Worm (Caenorhabditis elegans): Measurements from ENCODE around the gene srh-10.
A peak's percentile ranks its signal among the peaks of the same experiment; 100 is the strongest.

Gene srh-10

ce11 chrV:6047818-6048217, 19.1 kb downstream of the srh-10 start, which contains the start of gene pgap-3:
Gene pgap-3 (minus strand): TSS chrV:6047918.
- no peak for TF ChIP-seq hpl-2 (GFP tag; optimal IDR thresholded peaks at IDR 0.05)
- no peak for TF ChIP-seq unc-86 (tag; optimal IDR thresholded peaks at IDR 0.05)
- TF ChIP-seq mab-9 (GFP tag; IDR thresholded peaks at IDR 0.05) = no peak
- TF ChIP-seq ceh-88 (GFP tag; IDR thresholded peaks at IDR 0.05) = no peak
- TF ChIP-seq tbx-2 (tag; optimal IDR thresholded peaks at IDR 0.05) = no peak
- no peak for TF ChIP-seq sptf-1 (tag; optimal IDR thresholded peaks at IDR 0.05)

ce11 chrV:6044853-6045594, 21.9 kb downstream of the srh-10 start, which contains the start of gene R01B10.3:
Gene R01B10.3 (minus strand): TSS chrV:6045129.
- TF ChIP-seq elt-2 (tag; optimal IDR thresholded peaks at IDR 0.05) (peak; percentile 2), hpl-2 (GFP tag; optimal IDR thresholded peaks at IDR 0.05) (no peak), efl-1 (optimal IDR thresholded peaks at IDR 0.05) (no peak), efl-1 (GFP tag; optimal IDR thresholded peaks at IDR 0.05 in 1 of 2) (peak in 1 of 2 experiments; percentile 93)

ce11 chrV:6044448-6044847, 22.5 kb downstream of the srh-10 start:
- TF ChIP-seq lin-14 (GFP tag; optimal IDR thresholded peaks at IDR 0.05) (no peak), egl-27 (tag; optimal IDR thresholded peaks at IDR 0.05) (no peak), hpl-2 (GFP tag; optimal IDR thresholded peaks at IDR 0.05) (no peak), lsy-2 (tag; optimal IDR thresholded peaks at IDR 0.05) (no peak)

- TF ChIP-seq pax-3 (tag; optimal IDR thresholded peaks at IDR 0.05) (no peak), sptf-1 (tag; optimal IDR thresholded peaks at IDR 0.05) (no peak), lin-14 (GFP tag; optimal IDR thresholded peaks at IDR 0.05) (peak; percentile 80), ztf-11 (tag; optimal IDR thresholded peaks at IDR 0.05) (no peak), egl-27 (tag; optimal IDR thresholded peaks at IDR 0.05) (no peak), nhr-12 (tag; optimal IDR thresholded peaks at IDR 0.05) (no peak), dpl-1 (GFP tag; optimal IDR thresholded peaks at IDR 0.05) (peak; percentile 75 to 92 (median 85)), mef-2 (tag; optimal IDR thresholded peaks at IDR 0.05) (no peak), C34B4.2 (tag; optimal IDR thresholded peaks at IDR 0.05) (no peak), C16A3.4 (tag; optimal IDR thresholded peaks at IDR 0.05) (no peak), elt-2 (tag; optimal IDR thresholded peaks at IDR 0.05) (peak; percentile 38), snpc-4 (tag; optimal IDR thresholded peaks at IDR 0.05) (no peak), unc-130 (tag; optimal IDR thresholded peaks at IDR 0.05) (no peak), zip-4 (GFP tag; optimal IDR thresholded peaks at IDR 0.05) (no peak), nhr-85 (tag) (peak; percentile 64), ztf-4 (tag; optimal IDR thresholded peaks at IDR 0.05) (no peak), mdl-1 (tag; optimal IDR thresholded peaks at IDR 0.05) (peak in 1 of 2 experiments; percentile 35), snu-23 (GFP tag; optimal IDR thresholded peaks at IDR 0.05) (peak; percentile 53), nhr-28 (tag; optimal IDR thresholded peaks at IDR 0.05) (no peak), lir-3 (tag; optimal IDR thresholded peaks at IDR 0.05; ENCODE audit: poor library complexity) (no peak), ces-1 (GFP tag; optimal IDR thresholded peaks at IDR 0.05) (no peak), elt-3 (tag; optimal IDR thresholded peaks at IDR 0.05) (no peak), nhr-237 (tag; optimal IDR thresholded peaks at IDR 0.05) (no peak), F16B12.6 (tag; optimal IDR thresholded peaks at IDR 0.05) (peak; percentile 77), hlh-4 (tag; optimal IDR thresholded peaks at IDR 0.05) (no peak), pag-3 (tag; optimal IDR thresholded peaks at IDR 0.05; ENCODE audit: borderline replicate concordance, insufficient read depth) (no peak), unc-30 (tag; optimal IDR thresholded peaks at IDR 0.05) (no peak), swsn-7 (tag; optimal IDR thresholded peaks at IDR 0.05) (peak; percentile 28), nhr-11 (tag; optimal IDR thresholded peaks at IDR 0.05) (no peak), nhr-84 (tag; optimal IDR thresholded peaks at IDR 0.05) (no peak), unc-86 (tag; optimal IDR thresholded peaks at IDR 0.05) (no peak), blmp-1 (tag; optimal IDR thresholded peaks at IDR 0.05) (peak; percentile 12), nhr-77 (tag; optimal IDR thresholded peaks at IDR 0.05) (no peak), C04F5.9 (tag; optimal IDR thresholded peaks at IDR 0.05) (no peak), ceh-88 (GFP tag; IDR thresholded peaks at IDR 0.05) (no peak), lin-13 (GFP tag; optimal IDR thresholded peaks at IDR 0.05) (no peak)
Observed at ce11 chrV:6043275-6044271, 23.4 kb downstream of the srh-10 start, which contains the start of gene cpi-2. Gene cpi-2 (plus strand): TSS chrV:6044062.

Measured in whole organism, L1 larva.